Fruit fly (Drosophila melanogaster) whole organism, embryonic: ENCODE data around the gene CG13060.
A peak's percentile ranks its signal among the peaks of the same experiment; 100 is the strongest.

ENCODE experiments used
- Awh ChIP-seq: fragments of 200-800 bp; sonication (Bioruptor generic); IDR thresholded peaks from 2 replicates; pipeline ENCODE4, ENCODE4 v1.3.6; 2022; ENCODE audit warnings: missing biosample characterization, missing genetic modification characterization
- CG10366 ChIP-seq: fragments of 200-800 bp; sonication (Bioruptor generic); IDR thresholded peaks from 2 replicates; pipeline ENCODE4 v1.3.6; 2022; ENCODE audit warnings: missing biosample characterization, missing genetic modification characterization
- CG10462 ChIP-seq: fragments of 200-800 bp; sonication (Bioruptor generic); optimal IDR thresholded peaks from 2 replicates; lab custom pipeline; 2016; ENCODE audit warnings: missing biosample characterization, missing genetic modification characterization
- CG12769 ChIP-seq: fragments of 200-800 bp; sonication (Bioruptor generic); optimal IDR thresholded peaks from 2 replicates; lab custom pipeline; 2019; ENCODE audit warnings: missing biosample characterization, mild to moderate bottlenecking, missing genetic modification characterization, moderate library complexity
- CG13296 ChIP-seq: fragments of 200-800 bp; sonication (Bioruptor generic); optimal IDR thresholded peaks from 3 replicates; lab custom pipeline; 2018; ENCODE audit warnings: missing biosample characterization, mild to moderate bottlenecking, missing genetic modification characterization
- CG15269 ChIP-seq: fragments of 200-800 bp; sonication (Bioruptor generic); optimal IDR thresholded peaks from 2 replicates; lab custom pipeline; 2018; ENCODE audit warnings: missing biosample characterization, mild to moderate bottlenecking, missing genetic modification characterization, moderate library complexity
- CG1792 ChIP-seq: fragments of 200-800 bp; sonication (Bioruptor generic); optimal IDR thresholded peaks from 2 replicates; lab custom pipeline; 2016; ENCODE audit warnings: missing biosample characterization, missing genetic modification characterization
- CG31365 ChIP-seq: fragments of 200-800 bp; sonication (Bioruptor generic); optimal IDR thresholded peaks from 2 replicates; lab custom pipeline; 2018; ENCODE audit warnings: missing biosample characterization, mild to moderate bottlenecking, missing genetic modification characterization
- CG32772 ChIP-seq: fragments of 200-800 bp; sonication (Bioruptor generic); IDR thresholded peaks from 2 replicates; pipeline ENCODE4 v1.3.6; 2022; ENCODE audit warnings: missing biosample characterization, missing genetic modification characterization
- CG3726 ChIP-seq: fragments of 200-800 bp; sonication (Bioruptor generic); IDR thresholded peaks from 3 replicates; pipeline ENCODE4, ENCODE4 v1.3.6; 2022; ENCODE audit warnings: missing biosample characterization, missing genetic modification characterization
- CG6175 ChIP-seq: fragments of 200-800 bp; sonication (Bioruptor generic); IDR thresholded peaks from 3 replicates; pipeline ENCODE4 v1.3.6; 2022; ENCODE audit warnings: missing biosample characterization, missing genetic modification characterization
- CG6813 ChIP-seq: fragments of 200-800 bp; sonication (Bioruptor generic); optimal IDR thresholded peaks from 2 replicates; lab custom pipeline; 2017; ENCODE audit warnings: missing biosample characterization, missing genetic modification characterization, mild to moderate bottlenecking, moderate library complexity, missing genetic modification reagents
- CG9797 ChIP-seq: fragments of 200-800 bp; sonication (Bioruptor generic); optimal IDR thresholded peaks from 3 replicates; lab custom pipeline; 2018; ENCODE audit warnings: missing biosample characterization, mild to moderate bottlenecking, missing genetic modification characterization
- Dp ChIP-seq: fragments of 200-800 bp; sonication (Bioruptor generic); optimal IDR thresholded peaks from 2 replicates; lab custom pipeline; 2018; ENCODE audit warnings: missing biosample characterization, mild to moderate bottlenecking, missing genetic modification characterization, moderate library complexity
- HLH4C ChIP-seq: fragments of 200-800 bp; sonication (Bioruptor generic); IDR thresholded peaks from 3 replicates; pipeline ENCODE4 v1.3.6; 2022; ENCODE audit warnings: missing biosample characterization, missing genetic modification characterization; ENCODE audit not compliant: partially characterized antibody
- Hr78 ChIP-seq, 2 experiments: fragments of 200-800 bp in 1 of 2; fragments of >200 bp in 1 of 2; sonication (Bioruptor generic) in 1 of 2; optimal IDR thresholded peaks; 2 replicates each; lab custom pipeline; 2017 to 2019; ENCODE audit warnings: missing biosample characterization in 2 of 2, missing genetic modification characterization in 2 of 2, mild to moderate bottlenecking in 1 of 2, moderate library complexity in 1 of 2
- Lim3 ChIP-seq: fragments of 200-800 bp; sonication (Bioruptor generic); IDR thresholded peaks from 2 replicates; pipeline ENCODE4 v1.3.6; 2022; ENCODE audit warnings: missing biosample characterization, missing genetic modification characterization
- MBD-R2 ChIP-seq: fragments of 200-800 bp; sonication (Bioruptor generic); IDR thresholded peaks from 2 replicates; pipeline ENCODE4 v1.3.6; 2022; ENCODE audit warnings: missing biosample characterization, missing genetic modification characterization
- Oaz ChIP-seq: fragments of 200-800 bp; sonication (Bioruptor generic); IDR thresholded peaks from 2 replicates; pipeline ENCODE4 v1.3.6; 2022; ENCODE audit warnings: missing biosample characterization, missing genetic modification characterization
- Pdp1 ChIP-seq, 2 experiments: fragments of 200-800 bp; sonication (Bioruptor generic); optimal IDR thresholded peaks; 3 replicates each; lab custom pipeline; 2016; ENCODE audit warnings: missing biosample characterization in 2 of 2, missing genetic modification characterization in 2 of 2, mild to moderate bottlenecking in 1 of 2, moderate library complexity in 1 of 2
- Vsx1 ChIP-seq: fragments of 200-800 bp; sonication (Bioruptor generic); optimal IDR thresholded peaks from 2 replicates; lab custom pipeline; 2017; ENCODE audit warnings: missing biosample characterization, mild to moderate bottlenecking, missing genetic modification characterization, missing genetic modification reagents
- abd-A ChIP-seq: fragments of 200-800 bp; sonication (Bioruptor generic); optimal IDR thresholded peaks from 3 replicates; lab custom pipeline; 2019; ENCODE audit warnings: missing biosample characterization, mild to moderate bottlenecking, missing genetic modification characterization, moderate library complexity
- bbx ChIP-seq: fragments of 200-800 bp; sonication (Bioruptor generic); IDR thresholded peaks from 2 replicates; pipeline ENCODE4 v1.3.6; 2022; ENCODE audit warnings: missing biosample characterization, missing genetic modification characterization; ENCODE audit not compliant: partially characterized antibody
- chinmo ChIP-seq: fragments of 200-800 bp; sonication (Bioruptor generic); IDR thresholded peaks from 4 replicates; pipeline ENCODE4 v1.3.6; 2022; ENCODE audit warnings: missing biosample characterization, missing genetic modification characterization; ENCODE audit not compliant: partially characterized antibody
- dati ChIP-seq: fragments of 200-800 bp; sonication (Bioruptor generic); IDR thresholded peaks from 2 replicates; pipeline ENCODE4 v1.3.6; 2022; ENCODE audit warnings: missing biosample characterization, missing genetic modification characterization
- fd102C ChIP-seq: fragments of 200-800 bp; sonication (Bioruptor generic); optimal IDR thresholded peaks from 2 replicates; lab custom pipeline; 2018; ENCODE audit warnings: missing biosample characterization, mild to moderate bottlenecking, missing genetic modification characterization, moderate library complexity
- fu2 ChIP-seq: fragments of 200-800 bp; sonication (Bioruptor generic); optimal IDR thresholded peaks from 2 replicates; lab custom pipeline; 2016; ENCODE audit warnings: missing biosample characterization, missing genetic modification characterization
- gfzf ChIP-seq: fragments of 200-800 bp; sonication (Bioruptor generic); optimal IDR thresholded peaks from 2 replicates; lab custom pipeline; 2016; ENCODE audit warnings: missing biosample characterization, mild to moderate bottlenecking, missing genetic modification characterization, moderate library complexity
- gt ChIP-seq: fragments of 200-800 bp; sonication (Bioruptor generic); IDR thresholded peaks from 2 replicates; pipeline ENCODE4 v1.3.6; 2022; ENCODE audit warnings: missing biosample characterization, missing genetic modification characterization
- ind ChIP-seq: fragments of 200-800 bp; sonication (Bioruptor generic); optimal IDR thresholded peaks from 3 replicates; lab custom pipeline; 2016; ENCODE audit warnings: missing biosample characterization, missing genetic modification characterization
- nerfin-1 ChIP-seq: fragments of 200-800 bp; sonication (Bioruptor generic); optimal IDR thresholded peaks from 3 replicates; lab custom pipeline; 2019; ENCODE audit warnings: missing biosample characterization, mild to moderate bottlenecking, missing genetic modification characterization, moderate library complexity
- nom ChIP-seq: fragments of 200-800 bp; sonication (Bioruptor generic); optimal IDR thresholded peaks from 2 replicates; lab custom pipeline; 2017; ENCODE audit warnings: missing biosample characterization, missing genetic modification characterization, mild to moderate bottlenecking, moderate library complexity, missing genetic modification reagents
- oc ChIP-seq: fragments of 200-800 bp; sonication (Bioruptor generic); optimal IDR thresholded peaks from 2 replicates; lab custom pipeline; 2018; ENCODE audit warnings: missing biosample characterization, mild to moderate bottlenecking, missing genetic modification characterization, moderate library complexity
- odd ChIP-seq: fragments of 200-800 bp; sonication (Bioruptor generic); optimal IDR thresholded peaks from 2 replicates; lab custom pipeline; 2017; ENCODE audit warnings: missing biosample characterization, mild to moderate bottlenecking, missing genetic modification characterization
- pan ChIP-seq, 4 experiments: fragments of >200 bp in 3 of 4; fragments of 200-800 bp in 1 of 4; sonication (Bioruptor generic) in 1 of 4; optimal IDR thresholded peaks in 3 of 4; IDR thresholded peaks in 1 of 4; 2 replicates each; pipeline versions ENCODE4 v1.3.6 to Lab custom; 2017 to 2022; ENCODE audit warnings: missing biosample characterization in 2 of 4, missing genetic modification characterization in 2 of 4, mixed read lengths in 1 of 4
- sd ChIP-seq: fragments of 200-800 bp; sonication (Bioruptor generic); optimal IDR thresholded peaks from 3 replicates; lab custom pipeline; 2018; ENCODE audit warnings: missing biosample characterization, mild to moderate bottlenecking, missing genetic modification characterization, moderate library complexity
- sr ChIP-seq: fragments of 200-800 bp; sonication (Bioruptor generic); IDR thresholded peaks from 3 replicates; pipeline ENCODE4 v1.3.6; 2022; ENCODE audit warnings: missing biosample characterization, missing genetic modification characterization
- tx ChIP-seq: fragments of 200-800 bp; sonication (Bioruptor generic); optimal IDR thresholded peaks from 2 replicates; lab custom pipeline; 2016; ENCODE audit warnings: missing biosample characterization, missing genetic modification characterization
- usp ChIP-seq: fragments of >200 bp; optimal IDR thresholded peaks from 2 replicates; lab custom pipeline; 2017; ENCODE audit warnings: missing biosample characterization, missing genetic modification characterization
- vvl ChIP-seq: fragments of 200-800 bp; sonication (Bioruptor generic); IDR thresholded peaks from 2 replicates; pipeline ENCODE4 v1.3.6; 2022; ENCODE audit warnings: missing biosample characterization, missing genetic modification characterization

The CG13060 gene

dm6 chr3L:16279171-16279570 lies 40.5 kb upstream of the CG13060 start, which contains the start of gene CG13050:
Gene CG13050 (minus strand): TSS chr3L:16279271.
- TF ChIP-seq fd102C: no peak
- no peak for TF ChIP-seq bbx (GFP tag; lab: Robert Waterston, UW)

dm6 chr3L:16279987-16280454 lies 39.6 kb upstream of the CG13060 start, which contains the start of gene CG13064:
Gene CG13064 (plus strand): TSS chr3L:16280404.
- TF ChIP-seq CG6175: no peak
- no peak for TF ChIP-seq gt (GFP tag; lab: Robert Waterston, UW)
- peak; percentile 56 for TF ChIP-seq oc (tag; lab: Kevin White, UChicago)
- TF ChIP-seq CG12769 (tag; lab: Kevin White, UChicago): peak; percentile 50
- 0 out of 4 replicates have a peak, but pooled peaks have one; percentile 65 for TF ChIP-seq chinmo
- peak; percentile 8 for TF ChIP-seq nom (GFP tag; lab: Kevin White, UChicago)
- no peak for TF ChIP-seq Vsx1 (GFP tag; lab: Kevin White, UChicago)
- no peak for TF ChIP-seq CG6813 (GFP tag; lab: Kevin White, UChicago)
- TF ChIP-seq fu2 (GFP tag; lab: Kevin White, UChicago): no peak
- no peak for TF ChIP-seq nerfin-1 (tag; lab: Kevin White, UChicago)
- TF ChIP-seq abd-A (tag; lab: Kevin White, UChicago): peak; percentile 75
- peak; percentile 19; the same call in 1 of the 2 replicates for TF ChIP-seq Awh (GFP tag; lab: Robert Waterston, UW)
- TF ChIP-seq Lim3 (GFP tag; lab: Robert Waterston, UW): no peak
- TF ChIP-seq CG3726 (GFP tag; lab: Robert Waterston, UW): no peak
- TF ChIP-seq Hr78 (GFP tag; optimal IDR thresholded peaks at IDR 0.05; lab: Kevin White, UChicago): peak in 1 of 2 experiments; percentile 87
- no peak for TF ChIP-seq Dp (GFP tag; lab: Kevin White, UChicago)
- peak; percentile 27 for TF ChIP-seq CG15269
- TF ChIP-seq, all 482 proteins: peak for 8

- TF ChIP-seq vvl (GFP tag; lab: Robert Waterston, UW): peak; percentile 52; the same call in 1 of the 2 replicates
- TF ChIP-seq sd (tag; lab: Kevin White, UChicago): peak; percentile 3
- TF ChIP-seq Oaz (GFP tag; lab: Robert Waterston, UW): no peak
- no peak for TF ChIP-seq pan (optimal IDR thresholded peaks at IDR 0.05; lab: Kevin White, UChicago)
- peak in 1 of 2 experiments; percentile 12 for TF ChIP-seq pan (GFP tag; optimal IDR thresholded peaks at IDR 0.05 in 1 of 2, IDR thresholded peaks at IDR 0.05 in 1 of 2)
- no peak for TF ChIP-seq CG31365 (tag; lab: Kevin White, UChicago)
- TF ChIP-seq odd (GFP tag; lab: Kevin White, UChicago): no peak
Observed at dm6 chr3L:16281880-16282556, 37.6 kb upstream of the CG13060 start, which contains the start of gene CG13049. Gene CG13049 (minus strand): TSS chr3L:16281930.

dm6 chr3L:16283821-16284220 lies 35.8 kb upstream of the CG13060 start, which contains the start of gene CG13048:
Gene CG13048 (minus strand): TSS chr3L:16283921.
- TF ChIP-seq Pdp1 (GFP tag; optimal IDR thresholded peaks at IDR 0.05; lab: Kevin White, UChicago) (peak in 1 of 2 experiments; percentile 85), oc (tag; lab: Kevin White, UChicago) (peak; percentile 31), CG10462 (GFP tag; lab: Kevin White, UChicago) (no peak), ind (GFP tag; lab: Kevin White, UChicago) (no peak)

- TF ChIP-seq CG13296 (GFP tag; lab: Kevin White, UChicago) (no peak), CG1792 (GFP tag; lab: Kevin White, UChicago) (no peak), dati (GFP tag; lab: Robert Waterston, UW) (no peak), MBD-R2 (GFP tag; lab: Robert Waterston, UW) (no peak), CG32772 (GFP tag; lab: Robert Waterston, UW) (no peak), usp (no peak), gfzf (GFP tag; lab: Kevin White, UChicago) (no peak), bbx (GFP tag; lab: Robert Waterston, UW) (no peak), CG9797 (GFP tag; lab: Kevin White, UChicago) (no peak), CG10366 (no peak), HLH4C (GFP tag; lab: Robert Waterston, UW) (no peak), sr (no peak), tx (GFP tag; lab: Kevin White, UChicago) (no peak), CG15269 (peak; percentile 28)
Observed at dm6 chr3L:16285346-16285911, 34.2 kb upstream of the CG13060 start, which contains the start of gene CG13047. Gene CG13047 (minus strand): TSS chr3L:16285396.
